Worm (Caenorhabditis elegans) whole organism, L3 larva: ENCODE results near the gene Y37D8A.6.

Source experiments
- R02D3.7 ChIP-seq: fragments of 150-350 bp; optimal IDR thresholded peaks from 2 replicates; lab custom pipeline; 2014; ENCODE audit warnings: missing biosample characterization, missing genetic modification characterization
- ZK546.5 ChIP-seq: sonication (generic microtip); optimal IDR thresholded peaks from 2 replicates; lab custom pipeline; 2017; ENCODE audit warnings: missing biosample characterization, missing genetic modification characterization
- aly-2 ChIP-seq: fragments of 150-350 bp; optimal IDR thresholded peaks from 2 replicates; lab custom pipeline; 2014; ENCODE audit warnings: missing biosample characterization, missing genetic modification characterization
- ama-1 ChIP-seq: fragments of 150-350 bp; optimal IDR thresholded peaks from 2 replicates; lab custom pipeline; 2018
- ceh-16 ChIP-seq: sonication (generic microtip); optimal IDR thresholded peaks from 2 replicates; lab custom pipeline; 2017; ENCODE audit warnings: missing biosample characterization, missing genetic modification characterization
- ceh-28 ChIP-seq: fragments of 150-350 bp; optimal IDR thresholded peaks from 2 replicates; lab custom pipeline; 2014; ENCODE audit warnings: missing biosample characterization, missing genetic modification reagents, missing genetic modification characterization
- ceh-82 ChIP-seq: fragments of 150-350 bp; optimal IDR thresholded peaks from 2 replicates; lab custom pipeline; 2014; ENCODE audit warnings: missing biosample characterization, missing genetic modification characterization
- ceh-9 ChIP-seq: sonication (generic microtip); optimal IDR thresholded peaks from 2 replicates; lab custom pipeline; 2018; ENCODE audit warnings: missing biosample characterization, missing genetic modification characterization
- egl-27 ChIP-seq: sonication (generic microtip); optimal IDR thresholded peaks from 4 replicates; lab custom pipeline; 2017; ENCODE audit warnings: missing biosample characterization, missing genetic modification reagents, missing genetic modification characterization
- elt-1 ChIP-seq: fragments of 150-350 bp; optimal IDR thresholded peaks from 2 replicates; lab custom pipeline; 2014; ENCODE audit warnings: missing biosample characterization, missing genetic modification characterization
- elt-2 ChIP-seq: sonication (generic microtip); optimal IDR thresholded peaks from 2 replicates; lab custom pipeline; 2016; ENCODE audit warnings: missing genetic modification reagents, mild to moderate bottlenecking, missing genetic modification characterization, missing compliant biosample characterization
- elt-3 ChIP-seq, 3 experiments: fragments of 150-350 bp in 1 of 3; sonication (generic microtip) in 2 of 3; optimal IDR thresholded peaks; 2 replicates in 2 of 3; 4 replicates in 1 of 3; lab custom pipeline; 2014 to 2017; ENCODE audit warnings: missing biosample characterization in 3 of 3, missing genetic modification characterization in 3 of 3
- eor-1 ChIP-seq, 2 experiments: fragments of 150-350 bp; optimal IDR thresholded peaks; 2 replicates each; lab custom pipeline; 2014 to 2018; ENCODE audit warnings: missing biosample characterization in 2 of 2, missing genetic modification characterization in 2 of 2
- fkh-2 ChIP-seq: fragments of 150-350 bp; optimal IDR thresholded peaks from 2 replicates; lab custom pipeline; 2014; ENCODE audit warnings: missing biosample characterization, missing genetic modification reagents, missing genetic modification characterization
- fos-1 ChIP-seq: fragments of 150-350 bp; optimal IDR thresholded peaks from 2 replicates; lab custom pipeline; 2014; ENCODE audit warnings: missing biosample characterization, missing genetic modification characterization
- hmg-11 ChIP-seq: sonication (generic microtip); optimal IDR thresholded peaks from 2 replicates; lab custom pipeline; 2016; ENCODE audit warnings: missing genetic modification characterization, missing compliant biosample characterization
- jun-1 ChIP-seq: fragments of 150-350 bp; optimal IDR thresholded peaks from 2 replicates; lab custom pipeline; 2014; ENCODE audit warnings: missing biosample characterization, missing genetic modification reagents, missing genetic modification characterization
- lin-15B ChIP-seq: fragments of 150-350 bp; optimal IDR thresholded peaks from 2 replicates; lab custom pipeline; 2014; ENCODE audit warnings: missing biosample characterization, missing genetic modification characterization
- lin-39 ChIP-seq: fragments of 150-350 bp; optimal IDR thresholded peaks from 2 replicates; lab custom pipeline; 2018; ENCODE audit warnings: missing biosample characterization, missing genetic modification reagents, missing genetic modification characterization
- lsy-12 ChIP-seq: sonication (generic microtip); optimal IDR thresholded peaks from 2 replicates; lab custom pipeline; 2016; ENCODE audit warnings: mild to moderate bottlenecking, missing genetic modification characterization, missing compliant biosample characterization
- mdl-1 ChIP-seq: fragments of 150-350 bp; optimal IDR thresholded peaks from 2 replicates; lab custom pipeline; 2014; ENCODE audit warnings: missing biosample characterization, missing genetic modification characterization
- mml-1 ChIP-seq: fragments of 150-350 bp; sonication (generic microtip); optimal IDR thresholded peaks from 3 replicates; lab custom pipeline; 2014; ENCODE audit warnings: missing biosample characterization, missing genetic modification characterization
- nfya-1 ChIP-seq: sonication (generic microtip); optimal IDR thresholded peaks from 2 replicates; lab custom pipeline; 2017; ENCODE audit warnings: missing genetic modification characterization, mild to moderate bottlenecking, missing compliant biosample characterization, antibody characterized with exemption, moderate library complexity; ENCODE audit not compliant: insufficient read depth
- nhr-11 ChIP-seq: fragments of 150-350 bp; optimal IDR thresholded peaks from 2 replicates; lab custom pipeline; 2014; ENCODE audit warnings: missing biosample characterization, missing genetic modification characterization
- nhr-12 ChIP-seq: fragments of 150-350 bp; optimal IDR thresholded peaks from 2 replicates; lab custom pipeline; 2014; ENCODE audit warnings: missing biosample characterization, missing genetic modification characterization
- nhr-23 ChIP-seq: fragments of 150-350 bp; optimal IDR thresholded peaks from 2 replicates; lab custom pipeline; 2014; ENCODE audit warnings: missing biosample characterization, missing genetic modification reagents, missing genetic modification characterization
- nhr-25 ChIP-seq: sonication (generic microtip); optimal IDR thresholded peaks from 2 replicates; lab custom pipeline; 2017; ENCODE audit warnings: missing biosample characterization, missing genetic modification characterization
- nhr-28 ChIP-seq: fragments of 150-350 bp; optimal IDR thresholded peaks from 2 replicates; lab custom pipeline; 2014; ENCODE audit warnings: missing biosample characterization, missing genetic modification characterization
- nhr-43 ChIP-seq: sonication (generic microtip); optimal IDR thresholded peaks from 2 replicates; lab custom pipeline; 2016; ENCODE audit warnings: mild to moderate bottlenecking, missing genetic modification characterization, missing compliant biosample characterization; ENCODE audit not compliant: poor library complexity, severe bottlenecking
- nhr-67 ChIP-seq: fragments of 150-350 bp; optimal IDR thresholded peaks from 2 replicates; lab custom pipeline; 2014; ENCODE audit warnings: missing biosample characterization, missing genetic modification characterization
- nhr-76 ChIP-seq: fragments of 150-350 bp; sonication (generic microtip); optimal IDR thresholded peaks from 5 replicates; lab custom pipeline; 2014; ENCODE audit warnings: missing biosample characterization, missing genetic modification characterization
- nhr-77 ChIP-seq: fragments of 150-350 bp; optimal IDR thresholded peaks from 2 replicates; lab custom pipeline; 2014; ENCODE audit warnings: missing biosample characterization, missing genetic modification characterization
- pha-4 ChIP-seq: fragments of 150-350 bp; optimal IDR thresholded peaks from 2 replicates; lab custom pipeline; 2014; ENCODE audit warnings: missing biosample characterization, missing genetic modification reagents, missing genetic modification characterization
- pqm-1 ChIP-seq: fragments of 150-350 bp; optimal IDR thresholded peaks from 2 replicates; lab custom pipeline; 2017; ENCODE audit warnings: missing biosample characterization, missing genetic modification characterization, inconsistent platforms
- skn-1 ChIP-seq: fragments of 150-350 bp; optimal IDR thresholded peaks from 2 replicates; lab custom pipeline; 2014; ENCODE audit warnings: missing biosample characterization, missing genetic modification characterization
- snpc-4 ChIP-seq: fragments of 150-350 bp; optimal IDR thresholded peaks from 2 replicates; lab custom pipeline; 2014; ENCODE audit warnings: missing biosample characterization, missing genetic modification characterization
- tbx-2 ChIP-seq: sonication (generic microtip); optimal IDR thresholded peaks from 2 replicates; lab custom pipeline; 2016; ENCODE audit warnings: mild to moderate bottlenecking, missing genetic modification characterization, missing compliant biosample characterization
- unc-39 ChIP-seq: sonication (generic microtip); optimal IDR thresholded peaks from 4 replicates; lab custom pipeline; 2017; ENCODE audit warnings: missing biosample characterization, missing genetic modification characterization
- unc-62 ChIP-seq: fragments of 150-350 bp; sonication (generic microtip); optimal IDR thresholded peaks from 4 replicates; lab custom pipeline; 2014; ENCODE audit warnings: missing biosample characterization, missing genetic modification reagents, missing genetic modification characterization
- ztf-11 ChIP-seq: fragments of 150-350 bp; optimal IDR thresholded peaks from 2 replicates; lab custom pipeline; 2014; ENCODE audit warnings: missing biosample characterization, missing genetic modification characterization
- ztf-4 ChIP-seq: fragments of 150-350 bp; optimal IDR thresholded peaks from 2 replicates; lab custom pipeline; 2014; ENCODE audit warnings: missing biosample characterization, missing genetic modification characterization

The Y37D8A.6 gene

ce11 chrIII:12870060-12870696 is at the start of gene Y37D8A.6:
Y37D8A.6 (minus strand) TSS chrIII:12870297.
- TF ChIP-seq mdl-1 (tag; lab: Kevin White, UChicago) (no peak), nhr-43 (tag; lab: Kevin White, UChicago) (peak; percentile 4), lin-15B (tag; lab: Kevin White, UChicago) (peak; percentile 15), nhr-67 (tag; lab: Kevin White, UChicago) (no peak), nfya-1 (peak; percentile 24), lin-39 (tag; lab: Kevin White, UChicago) (no peak), elt-1 (tag; lab: Kevin White, UChicago) (no peak), hmg-11 (tag; lab: Kevin White, UChicago) (peak; percentile 52)

- TF ChIP-seq ceh-16 (tag; lab: Kevin White, UChicago) = no peak
- no peak for TF ChIP-seq ceh-28 (tag; lab: Kevin White, UChicago)
- TF ChIP-seq ama-1 (lab: Kevin White, UChicago) = no peak
- no peak for TF ChIP-seq nhr-23
- peak; percentile 53 for TF ChIP-seq elt-2 (tag; lab: Kevin White, UChicago)
- no peak for TF ChIP-seq ztf-4 (tag; lab: Kevin White, UChicago)
- no peak for TF ChIP-seq snpc-4 (tag; lab: Kevin White, UChicago)
- TF ChIP-seq ceh-9 (tag; lab: Kevin White, UChicago) = no peak
- TF ChIP-seq lsy-12 (tag; lab: Kevin White, UChicago) = no peak
- peak; percentile 48 for TF ChIP-seq fos-1 (tag; lab: Kevin White, UChicago)
- TF ChIP-seq tbx-2 = no peak
- no peak for TF ChIP-seq fkh-2 (tag; lab: Kevin White, UChicago)
- TF ChIP-seq nfya-1 = no peak
- no peak for TF ChIP-seq mdl-1 (tag; lab: Kevin White, UChicago)
- TF ChIP-seq R02D3.7 (tag; lab: Kevin White, UChicago) = no peak
- TF ChIP-seq hmg-11 (tag; lab: Kevin White, UChicago) = peak; percentile 69
- peak; percentile 72 for TF ChIP-seq jun-1 (tag; lab: Kevin White, UChicago)
- no peak for TF ChIP-seq unc-39 (tag; lab: Kevin White, UChicago)
- no peak for TF ChIP-seq ztf-11
- no peak for TF ChIP-seq ZK546.5 (tag; lab: Kevin White, UChicago)
- TF ChIP-seq mml-1 (tag; lab: Kevin White, UChicago) = no peak
- TF ChIP-seq eor-1 (tag; optimal IDR thresholded peaks at IDR 0.05; lab: Kevin White, UChicago) = no peak
- TF ChIP-seq nhr-77 (tag; lab: Kevin White, UChicago) = no peak
- no peak for TF ChIP-seq nhr-28
- TF ChIP-seq elt-1 (tag; lab: Kevin White, UChicago) = no peak
- no peak for TF ChIP-seq nhr-25
- TF ChIP-seq nhr-11 (tag; lab: Kevin White, UChicago) = no peak
- peak; percentile 41 for TF ChIP-seq pqm-1 (tag; lab: Kevin White, UChicago)
- TF ChIP-seq lin-39 (tag; lab: Kevin White, UChicago) = no peak
- peak; percentile 95 for TF ChIP-seq pha-4 (tag; lab: Kevin White, UChicago)
- TF ChIP-seq ceh-82 (tag; lab: Kevin White, UChicago) = no peak
- no peak for TF ChIP-seq aly-2
- TF ChIP-seq nhr-43 (tag; lab: Kevin White, UChicago) = no peak
- no peak for TF ChIP-seq nhr-12
- TF ChIP-seq, all 47 proteins: peak for 6
These were observed 49.8 kb upstream of the Y37D8A.6 start for ce11 chrIII:12919882-12920281.

ce11 chrIII:12918575-12918974 is 48.5 kb upstream of the Y37D8A.6 start, which contains the start of gene Y37D8A.16:
Y37D8A.16 (minus strand) TSS chrIII:12918675.
- no peak for TF ChIP-seq elt-2 (tag; lab: Kevin White, UChicago)
- TF ChIP-seq nhr-23 = no peak
- TF ChIP-seq unc-39 (tag; lab: Kevin White, UChicago) = no peak
- no peak for TF ChIP-seq elt-3 (tag; optimal IDR thresholded peaks at IDR 0.05; lab: Kevin White, UChicago)
- no peak for TF ChIP-seq nhr-76 (tag; lab: Kevin White, UChicago)
- TF ChIP-seq egl-27 (tag; lab: Kevin White, UChicago) = no peak
- TF ChIP-seq unc-62 = no peak
- TF ChIP-seq skn-1 (tag; lab: Kevin White, UChicago) = no peak
- TF ChIP-seq nhr-77 (tag; lab: Kevin White, UChicago) = no peak
- no peak for TF ChIP-seq ceh-9 (tag; lab: Kevin White, UChicago)
- TF ChIP-seq nhr-67 (tag; lab: Kevin White, UChicago) = no peak
- TF ChIP-seq lin-15B (tag; lab: Kevin White, UChicago) = no peak
